Fruit fly (Drosophila melanogaster): ENCODE measurements around the gene Amnionless.

Gene Amnionless

dm6 chr2L:292301-292700, 3.4 kb upstream of the Amnionless start, which contains the start of gene CG11562 (continued):
- peak; percentile 90 for TF ChIP-seq Dp (GFP tag; optimal IDR thresholded peaks at IDR 0.05)
- no peak for TF ChIP-seq esg (GFP tag; conservative IDR thresholded peaks at IDR 0.05)
- TF ChIP-seq CG1603 (tag; optimal IDR thresholded peaks at IDR 0.05): peak; percentile 45
- no peak for TF ChIP-seq Xrp1 (GFP tag; IDR thresholded peaks at IDR 0.05)
- no peak for TF ChIP-seq CG11695 (GFP tag; IDR thresholded peaks at IDR 0.05)
- TF ChIP-seq ac (GFP tag; optimal IDR thresholded peaks at IDR 0.05): no peak
- no peak for TF ChIP-seq Dbx (GFP tag; IDR thresholded peaks at IDR 0.05)
- TF ChIP-seq CG12744 (GFP tag; optimal IDR thresholded peaks at IDR 0.05): no peak
- no peak for TF ChIP-seq sr (GFP tag; IDR thresholded peaks at IDR 0.05)
- no peak for TF ChIP-seq knrl (GFP tag; IDR thresholded peaks at IDR 0.05; ENCODE audit: partially characterized antibody)
- no peak for TF ChIP-seq CG18476 (GFP tag; optimal IDR thresholded peaks at IDR 0.05)
- TF ChIP-seq lov (optimal IDR thresholded peaks at IDR 0.05): no peak
- no peak for TF ChIP-seq lov (GFP tag; IDR thresholded peaks at IDR 0.05)
- TF ChIP-seq YL-1 (GFP tag; optimal IDR thresholded peaks at IDR 0.05): no peak
- TF ChIP-seq CTCF (GFP tag; optimal IDR thresholded peaks at IDR 0.05): peak; percentile 44
- no peak for TF ChIP-seq Lpt (GFP tag; optimal IDR thresholded peaks at IDR 0.05)
- TF ChIP-seq CG5245 (GFP tag; optimal IDR thresholded peaks at IDR 0.05): no peak
- no peak for TF ChIP-seq CG11560 (tag; IDR thresholded peaks at IDR 0.05)
- no peak for TF ChIP-seq Mad (GFP tag; optimal IDR thresholded peaks at IDR 0.05)
- TF ChIP-seq CG15479 (GFP tag; optimal IDR thresholded peaks at IDR 0.05): no peak
- no peak for TF ChIP-seq CG11398 (GFP tag; optimal IDR thresholded peaks at IDR 0.05)
- TF ChIP-seq Hr78 (GFP tag; optimal IDR thresholded peaks at IDR 0.05): no peak
- no peak for TF ChIP-seq mirr (GFP tag; optimal IDR thresholded peaks at IDR 0.05)
- TF ChIP-seq nerfin-2 (GFP tag; IDR thresholded peaks at IDR 0.05; ENCODE audit: partially characterized antibody): no peak
- TF ChIP-seq Dip3 (GFP tag; optimal IDR thresholded peaks at IDR 0.05): no peak
- TF ChIP-seq h (optimal IDR thresholded peaks at IDR 0.05): no peak
- TF ChIP-seq CG13775 (GFP tag; optimal IDR thresholded peaks at IDR 0.05): no peak
- TF ChIP-seq CG32767 (GFP tag; IDR thresholded peaks at IDR 0.05): no peak
- TF ChIP-seq chif (GFP tag; optimal IDR thresholded peaks at IDR 0.05): no peak
- no peak for TF ChIP-seq CG8281 (tag; optimal IDR thresholded peaks at IDR 0.05)
- TF ChIP-seq CG17328 (GFP tag; IDR thresholded peaks at IDR 0.05): no peak
- TF ChIP-seq gfzf (GFP tag; optimal IDR thresholded peaks at IDR 0.05): peak; percentile 76
- no peak for TF ChIP-seq Ets65A (GFP tag)
- no peak for TF ChIP-seq al (GFP tag; IDR thresholded peaks at IDR 0.05)
- TF ChIP-seq kay (GFP tag; optimal IDR thresholded peaks at IDR 0.05): no peak
- no peak for TF ChIP-seq CG42726 (GFP tag; IDR thresholded peaks at IDR 0.05; ENCODE audit: partially characterized antibody)
- TF ChIP-seq Rx (GFP tag; IDR thresholded peaks at IDR 0.05): no peak
- TF ChIP-seq CG3065 (GFP tag; optimal IDR thresholded peaks at IDR 0.05): no peak
- TF ChIP-seq CG15514 (GFP tag; optimal IDR thresholded peaks at IDR 0.05): peak; percentile 63
- no peak for TF ChIP-seq nerfin-1 (tag; optimal IDR thresholded peaks at IDR 0.05)
- no peak for TF ChIP-seq Adf1 (GFP tag; IDR thresholded peaks at IDR 0.05)
- TF ChIP-seq Dad (GFP tag; optimal IDR thresholded peaks at IDR 0.05): no peak
- no peak for TF ChIP-seq unpg (GFP tag; optimal IDR thresholded peaks at IDR 0.05)
- TF ChIP-seq eyg (GFP tag; optimal IDR thresholded peaks at IDR 0.05): no peak
- TF ChIP-seq Awh (GFP tag; IDR thresholded peaks at IDR 0.05): no peak
- TF ChIP-seq CG9609 (GFP tag; optimal IDR thresholded peaks at IDR 0.05): no peak
- no peak for TF ChIP-seq CG16863 (GFP tag; optimal IDR thresholded peaks at IDR 0.05)
- no peak for TF ChIP-seq tin (GFP tag; optimal IDR thresholded peaks at IDR 0.05)
- no peak for TF ChIP-seq salm (tag; optimal IDR thresholded peaks at IDR 0.05)
- TF ChIP-seq CG15601 (tag; optimal IDR thresholded peaks at IDR 0.05): no peak
- TF ChIP-seq CG6654 (GFP tag; optimal IDR thresholded peaks at IDR 0.05): no peak
- TF ChIP-seq tup (GFP tag; optimal IDR thresholded peaks at IDR 0.05): no peak
- peak; percentile 63 for TF ChIP-seq pzg (GFP tag; optimal IDR thresholded peaks at IDR 0.05)
- TF ChIP-seq HLH3B (GFP tag; IDR thresholded peaks at IDR 0.05): no peak
